Worm (Caenorhabditis elegans) whole organism, L1 larva: ENCODE measurements around the gene Y39A1A.20.

ENCODE experiments used
- C34B4.2 ChIP-seq: sonication (generic microtip); optimal IDR thresholded peaks from 2 replicates; lab custom pipeline; 2017; ENCODE audit warnings: mild to moderate bottlenecking, missing genetic modification characterization, missing compliant biosample characterization
- F16B12.6 ChIP-seq: fragments of 150-350 bp; optimal IDR thresholded peaks from 2 replicates; lab custom pipeline; 2014; ENCODE audit warnings: missing biosample characterization, missing genetic modification characterization
- Y116A8C.19 ChIP-seq: sonication (generic microtip); optimal IDR thresholded peaks from 2 replicates; lab custom pipeline; 2016; ENCODE audit warnings: missing compliant biosample characterization, missing genetic modification characterization, borderline replicate concordance
- aha-1 ChIP-seq: fragments of 150-350 bp; optimal IDR thresholded peaks from 2 replicates; lab custom pipeline; 2014; ENCODE audit warnings: missing biosample characterization, missing genetic modification characterization
- aly-2 ChIP-seq: fragments of 150-350 bp; optimal IDR thresholded peaks from 2 replicates; lab custom pipeline; 2014; ENCODE audit warnings: missing biosample characterization, missing genetic modification characterization
- blmp-1 ChIP-seq: fragments of 150-350 bp; optimal IDR thresholded peaks from 2 replicates; lab custom pipeline; 2014; ENCODE audit warnings: missing biosample characterization, missing genetic modification characterization
- ceh-8 ChIP-seq: fragments of 200-800 bp; sonication (Bioruptor generic); optimal IDR thresholded peaks from 2 replicates; lab custom pipeline; 2018; ENCODE audit warnings: mild to moderate bottlenecking, missing genetic modification characterization, moderate library complexity, missing compliant biosample characterization
- ceh-82 ChIP-seq, 3 experiments: fragments of 150-350 bp in 1 of 3; sonication (generic microtip) in 2 of 3; optimal IDR thresholded peaks; 2 replicates each; lab custom pipeline; 2014 to 2017; ENCODE audit warnings: missing biosample characterization in 3 of 3, missing genetic modification characterization in 3 of 3
- ceh-88 ChIP-seq: fragments of 200-800 bp; sonication (Bioruptor generic); IDR thresholded peaks from 2 replicates; pipeline ENCODE4 v1.3.6; 2022; ENCODE audit warnings: missing genetic modification characterization, missing compliant biosample characterization
- ceh-90 ChIP-seq: sonication (generic microtip); optimal IDR thresholded peaks from 2 replicates; lab custom pipeline; 2016; ENCODE audit warnings: missing genetic modification characterization, missing compliant biosample characterization
- ces-1 ChIP-seq: fragments of 150-350 bp; optimal IDR thresholded peaks from 2 replicates; lab custom pipeline; 2014; ENCODE audit warnings: missing biosample characterization, missing genetic modification reagents, missing genetic modification characterization
- dpl-1 ChIP-seq, 3 experiments: fragments of 150-350 bp in 2 of 3; sonication (generic microtip) in 1 of 3; optimal IDR thresholded peaks; 2 replicates each; lab custom pipeline; 2014 to 2017; ENCODE audit warnings: missing biosample characterization in 3 of 3, missing genetic modification characterization in 3 of 3, missing genetic modification reagents in 3 of 3
- efl-1 ChIP-seq, 4 experiments: fragments of 150-350 bp; optimal IDR thresholded peaks in 3 of 4; peaks in 1 of 4; 1 replicate in 1 of 4; 2 replicates in 3 of 4; lab custom pipeline; 2014; ENCODE audit warnings: missing biosample characterization in 2 of 4, missing genetic modification characterization in 2 of 4, missing genetic modification reagents in 2 of 4
- efl-3 ChIP-seq: fragments of 200-800 bp; sonication (Bioruptor generic); optimal IDR thresholded peaks from 2 replicates; lab custom pipeline; 2018; ENCODE audit warnings: mild to moderate bottlenecking, missing genetic modification characterization, missing compliant biosample characterization
- egl-27 ChIP-seq, 2 experiments: fragments of 150-350 bp in 1 of 2; sonication (generic microtip); optimal IDR thresholded peaks; 3 replicates each; lab custom pipeline; 2017 to 2018; ENCODE audit warnings: missing biosample characterization in 2 of 2, missing genetic modification characterization in 2 of 2, missing genetic modification reagents in 2 of 2
- elt-3 ChIP-seq, 6 experiments: fragments of 150-350 bp in 1 of 6; sonication (generic microtip); optimal IDR thresholded peaks; 2 replicates each; lab custom pipeline; 2017 to 2018; ENCODE audit warnings: missing biosample characterization in 6 of 6, missing genetic modification characterization in 6 of 6, inconsistent platforms in 1 of 6
- ets-5 ChIP-seq: fragments of 200-800 bp; sonication (Bioruptor generic); IDR thresholded peaks from 2 replicates; pipeline ENCODE4 v1.3.6; 2022; ENCODE audit warnings: missing genetic modification characterization, missing compliant biosample characterization
- fkh-10 ChIP-seq: sonication (generic microtip); optimal IDR thresholded peaks from 2 replicates; lab custom pipeline; 2017; ENCODE audit warnings: missing biosample characterization, missing genetic modification reagents, missing genetic modification characterization
- fkh-8 ChIP-seq: sonication (generic microtip); optimal IDR thresholded peaks from 2 replicates; lab custom pipeline; 2016; ENCODE audit warnings: mild to moderate bottlenecking, missing genetic modification characterization, missing compliant biosample characterization
- grh-1 ChIP-seq: fragments of 200-800 bp; sonication (Bioruptor generic); IDR thresholded peaks from 2 replicates; pipeline ENCODE4 v1.3.6; 2022; ENCODE audit warnings: missing genetic modification reagents, missing genetic modification characterization, missing compliant biosample characterization
- hlh-17 ChIP-seq: fragments of 200-800 bp; sonication (Bioruptor generic); optimal IDR thresholded peaks from 2 replicates; lab custom pipeline; 2018; ENCODE audit warnings: missing genetic modification characterization, mild to moderate bottlenecking, missing compliant biosample characterization, moderate library complexity, borderline replicate concordance
- isw-1 ChIP-seq: fragments of 200-800 bp; sonication (Bioruptor generic); IDR thresholded peaks from 2 replicates; pipeline ENCODE4 v1.3.6; 2022; ENCODE audit warnings: missing genetic modification characterization, missing compliant biosample characterization
- lin-13 ChIP-seq: fragments of 150-350 bp; optimal IDR thresholded peaks from 2 replicates; lab custom pipeline; 2014; ENCODE audit warnings: missing biosample characterization, missing genetic modification reagents, missing genetic modification characterization
- lin-15B ChIP-seq: fragments of 150-350 bp; sonication (generic microtip); optimal IDR thresholded peaks from 3 replicates; lab custom pipeline; 2014; ENCODE audit warnings: missing biosample characterization, missing genetic modification characterization
- lin-35 ChIP-seq, 2 experiments: fragments of 150-350 bp; optimal IDR thresholded peaks; 2 replicates each; lab custom pipeline; 2014; ENCODE audit warnings: missing biosample characterization in 2 of 2, missing genetic modification characterization in 2 of 2, missing genetic modification reagents in 2 of 2
- lin-39 ChIP-seq: fragments of 150-350 bp; optimal IDR thresholded peaks from 2 replicates; lab custom pipeline; 2014; ENCODE audit warnings: missing biosample characterization, missing genetic modification reagents, missing genetic modification characterization
- lir-3 ChIP-seq: sonication (generic microtip); optimal IDR thresholded peaks from 2 replicates; lab custom pipeline; 2016; ENCODE audit warnings: mild to moderate bottlenecking, missing genetic modification characterization, moderate library complexity, missing compliant biosample characterization; ENCODE audit not compliant: poor library complexity
- lsy-2 ChIP-seq, 2 experiments: fragments of 150-350 bp; optimal IDR thresholded peaks; 2 replicates each; lab custom pipeline; 2014; ENCODE audit warnings: missing biosample characterization in 2 of 2, missing genetic modification characterization in 2 of 2
- mab-9 ChIP-seq: fragments of 200-800 bp; sonication (Bioruptor generic); IDR thresholded peaks from 2 replicates; pipeline ENCODE4 v1.3.6; 2022; ENCODE audit warnings: missing genetic modification reagents, missing genetic modification characterization, missing compliant biosample characterization
- mep-1 ChIP-seq: fragments of 150-350 bp; optimal IDR thresholded peaks from 2 replicates; lab custom pipeline; 2014; ENCODE audit warnings: missing biosample characterization, missing genetic modification characterization
- nhr-12 ChIP-seq: sonication (generic microtip); optimal IDR thresholded peaks from 2 replicates; lab custom pipeline; 2017; ENCODE audit warnings: missing biosample characterization, missing genetic modification characterization
- nhr-19 ChIP-seq: fragments of 200-800 bp; sonication (Bioruptor generic); conservative IDR thresholded peaks from 2 replicates; pipeline ENCODE4 v1.3.6; 2022; ENCODE audit warnings: missing genetic modification characterization, missing compliant biosample characterization
- nhr-237 ChIP-seq: fragments of 150-350 bp; optimal IDR thresholded peaks from 2 replicates; lab custom pipeline; 2014; ENCODE audit warnings: missing biosample characterization, missing genetic modification characterization
- nhr-28 ChIP-seq: fragments of 150-350 bp; optimal IDR thresholded peaks from 2 replicates; lab custom pipeline; 2014; ENCODE audit warnings: missing biosample characterization, missing genetic modification characterization
- nhr-47 ChIP-seq: sonication (generic microtip); optimal IDR thresholded peaks from 2 replicates; lab custom pipeline; 2016; ENCODE audit warnings: mild to moderate bottlenecking, missing genetic modification characterization, moderate library complexity, missing compliant biosample characterization
- nhr-76 ChIP-seq: sonication (generic microtip); optimal IDR thresholded peaks from 2 replicates; lab custom pipeline; 2017; ENCODE audit warnings: missing biosample characterization, missing genetic modification characterization
- nhr-77 ChIP-seq: fragments of 150-350 bp; optimal IDR thresholded peaks from 2 replicates; lab custom pipeline; 2014; ENCODE audit warnings: missing biosample characterization, missing genetic modification characterization
- pax-3 ChIP-seq: fragments of 200-800 bp; sonication (Bioruptor generic); optimal IDR thresholded peaks from 2 replicates; lab custom pipeline; 2018; ENCODE audit warnings: mild to moderate bottlenecking, missing genetic modification characterization, moderate library complexity, missing compliant biosample characterization
- rnt-1 ChIP-seq: sonication (generic microtip); optimal IDR thresholded peaks from 2 replicates; lab custom pipeline; 2016; ENCODE audit warnings: mild to moderate bottlenecking, missing genetic modification characterization, moderate library complexity, missing compliant biosample characterization
- skn-1 ChIP-seq: fragments of 150-350 bp; optimal IDR thresholded peaks from 2 replicates; lab custom pipeline; 2014; ENCODE audit warnings: missing biosample characterization, missing genetic modification characterization
- snpc-4 ChIP-seq: fragments of 150-350 bp; optimal IDR thresholded peaks from 2 replicates; lab custom pipeline; 2014; ENCODE audit warnings: missing biosample characterization, missing genetic modification characterization
- sptf-1 ChIP-seq: fragments of 150-350 bp; optimal IDR thresholded peaks from 2 replicates; lab custom pipeline; 2014; ENCODE audit warnings: missing biosample characterization, missing genetic modification characterization
- unc-130 ChIP-seq: fragments of 150-350 bp; optimal IDR thresholded peaks from 2 replicates; lab custom pipeline; 2017; ENCODE audit warnings: missing biosample characterization, missing genetic modification characterization, inconsistent platforms
- unc-30 ChIP-seq: sonication (generic microtip); optimal IDR thresholded peaks from 2 replicates; lab custom pipeline; 2017; ENCODE audit warnings: missing biosample characterization, missing genetic modification characterization
- unc-62 ChIP-seq: fragments of 150-350 bp; optimal IDR thresholded peaks from 2 replicates; lab custom pipeline; 2014; ENCODE audit warnings: missing biosample characterization, missing genetic modification reagents, missing genetic modification characterization
- unc-86 ChIP-seq: sonication (generic microtip); optimal IDR thresholded peaks from 2 replicates; lab custom pipeline; 2016; ENCODE audit warnings: missing genetic modification characterization, missing compliant biosample characterization
- unc-98 ChIP-seq: fragments of 200-800 bp; sonication (Bioruptor generic); IDR thresholded peaks from 2 replicates; pipeline ENCODE4 v1.3.6; 2022; ENCODE audit warnings: missing genetic modification characterization, missing compliant biosample characterization
- xbp-1 ChIP-seq: sonication (generic microtip); optimal IDR thresholded peaks from 2 replicates; lab custom pipeline; 2016; ENCODE audit warnings: missing genetic modification characterization, missing compliant biosample characterization
- zag-1 ChIP-seq: fragments of 150-350 bp; optimal IDR thresholded peaks from 2 replicates; lab custom pipeline; 2014; ENCODE audit warnings: missing biosample characterization, missing genetic modification characterization
- ztf-4 ChIP-seq: fragments of 150-350 bp; optimal IDR thresholded peaks from 2 replicates; lab custom pipeline; 2014; ENCODE audit warnings: missing biosample characterization, missing genetic modification characterization

The Y39A1A.20 gene

ce11 chrIII:10721056-10721455 lies 20.7 kb upstream of the Y39A1A.20 start:
- TF ChIP-seq skn-1 (tag; lab: Kevin White, UChicago) (no peak), unc-62 (GFP tag; lab: Kevin White, UChicago) (no peak), efl-1 (optimal IDR thresholded peaks at IDR 0.05; lab: Kevin White, UChicago) (peak; percentile 33 to 37), efl-1 (GFP tag; optimal IDR thresholded peaks at IDR 0.05 in 1 of 2; lab: Kevin White, UChicago) (peak; percentile 72 to 88), lin-35 (GFP tag; optimal IDR thresholded peaks at IDR 0.05; lab: Kevin White, UChicago) (peak; percentile 3 to 27), nhr-77 (tag; lab: Kevin White, UChicago) (no peak), nhr-76 (tag; lab: Kevin White, UChicago) (no peak), dpl-1 (GFP tag; optimal IDR thresholded peaks at IDR 0.05; lab: Kevin White, UChicago) (peak in 2 of 3 experiments; percentile 36 to 66)

- TF ChIP-seq sptf-1 (tag; lab: Kevin White, UChicago) (no peak), fkh-10 (peak; percentile 11), efl-3 (GFP tag; lab: Kevin White, UChicago) (no peak), isw-1 (GFP tag; lab: Robert Waterston, UW) (peak; percentile 75), Y116A8C.19 (tag; lab: Kevin White, UChicago) (no peak), nhr-237 (tag; lab: Kevin White, UChicago) (peak; percentile 55), skn-1 (tag; lab: Kevin White, UChicago) (peak; percentile 77), ceh-8 (GFP tag; lab: Kevin White, UChicago) (peak; percentile 5), unc-98 (GFP tag; lab: Robert Waterston, UW) (peak; percentile 62; the same call in 1 of the 2 replicates), unc-30 (no peak), aly-2 (tag; lab: Kevin White, UChicago) (no peak), ceh-88 (GFP tag; lab: Robert Waterston, UW) (no peak; the same call in 1 of the 2 replicates), lsy-2 (tag; optimal IDR thresholded peaks at IDR 0.05; lab: Kevin White, UChicago) (peak; percentile 82 to 85), ces-1 (GFP tag; lab: Kevin White, UChicago) (no peak), snpc-4 (peak; percentile 60), unc-62 (GFP tag; lab: Kevin White, UChicago) (no peak), ets-5 (GFP tag; lab: Robert Waterston, UW) (no peak), egl-27 (tag; optimal IDR thresholded peaks at IDR 0.05; lab: Kevin White, UChicago) (peak in 1 of 2 experiments; percentile 28), unc-86 (tag; lab: Kevin White, UChicago) (peak; percentile 81), fkh-8 (tag; lab: Kevin White, UChicago) (peak; percentile 88), nhr-28 (no peak), hlh-17 (no peak), aha-1 (tag; lab: Kevin White, UChicago) (peak; percentile 21), rnt-1 (tag; lab: Kevin White, UChicago) (peak; percentile 93), mep-1 (tag; lab: Kevin White, UChicago) (peak; percentile 81), ztf-4 (tag; lab: Kevin White, UChicago) (peak; percentile 82), nhr-12 (tag; lab: Kevin White, UChicago) (no peak), elt-3 (tag; optimal IDR thresholded peaks at IDR 0.05; lab: Kevin White, UChicago) (peak in 3 of 6 experiments; percentile 16 to 52 (median 36)), nhr-19 (peak; percentile 93), C34B4.2 (peak; percentile 92), ceh-82 (tag; optimal IDR thresholded peaks at IDR 0.05; lab: Kevin White, UChicago) (peak; percentile 79 to 89 (median 83)), pax-3 (peak; percentile 75), lir-3 (tag; lab: Kevin White, UChicago) (peak; percentile 59), blmp-1 (tag; lab: Kevin White, UChicago) (peak; percentile 60), xbp-1 (tag; lab: Kevin White, UChicago) (peak; percentile 73), F16B12.6 (peak; percentile 11), unc-130 (peak; percentile 64), grh-1 (GFP tag; lab: Robert Waterston, UW) (peak; percentile 76), lin-15B (peak; percentile 38), ceh-90 (tag; lab: Kevin White, UChicago) (no peak), lin-13 (peak; percentile 74), nhr-47 (tag; lab: Kevin White, UChicago) (peak; percentile 91), zag-1 (tag; lab: Kevin White, UChicago) (peak; percentile 18), lin-35 (GFP tag; optimal IDR thresholded peaks at IDR 0.05; lab: Kevin White, UChicago) (peak; percentile 76 to 78), lin-39 (peak; percentile 70), mab-9 (GFP tag; lab: Robert Waterston, UW) (peak; percentile 67)
These were observed 19.8 kb upstream of the Y39A1A.20 start for ce11 chrIII:10720170-10720569.
